Worm (Caenorhabditis elegans) whole organism, L4/young adult: ENCODE measurements around the gene C16C8.27.

ENCODE experiments used
- W03F9.2 ChIP-seq: fragments of 150-350 bp; optimal IDR thresholded peaks from 2 replicates; lab custom pipeline; 2014; ENCODE audit warnings: missing biosample characterization, missing genetic modification characterization
- dao-5 ChIP-seq: sonication (generic microtip); optimal IDR thresholded peaks from 2 replicates; lab custom pipeline; 2016; ENCODE audit warnings: missing genotype, missing genetic modification characterization, moderate library complexity, missing compliant biosample characterization
- him-1 ChIP-seq: sonication (generic microtip); optimal IDR thresholded peaks from 2 replicates; lab custom pipeline; 2016; ENCODE audit warnings: missing genotype, missing genetic modification reagents, missing genetic modification characterization, missing compliant biosample characterization

- TF ChIP-seq dao-5 (tag; lab: Kevin White, UChicago), result no peak
- TF ChIP-seq him-1, result no peak
- TF ChIP-seq W03F9.2 (tag; lab: Kevin White, UChicago), result no peak
Observed at ce11 chrII:3472316-3472715, 30.8 kb downstream of the C16C8.27 start, which contains the start of gene Y49F6B.12.
